Worm (Caenorhabditis elegans): ENCODE results near the gene ZK105.1.

Gene ZK105.1

DNA sequence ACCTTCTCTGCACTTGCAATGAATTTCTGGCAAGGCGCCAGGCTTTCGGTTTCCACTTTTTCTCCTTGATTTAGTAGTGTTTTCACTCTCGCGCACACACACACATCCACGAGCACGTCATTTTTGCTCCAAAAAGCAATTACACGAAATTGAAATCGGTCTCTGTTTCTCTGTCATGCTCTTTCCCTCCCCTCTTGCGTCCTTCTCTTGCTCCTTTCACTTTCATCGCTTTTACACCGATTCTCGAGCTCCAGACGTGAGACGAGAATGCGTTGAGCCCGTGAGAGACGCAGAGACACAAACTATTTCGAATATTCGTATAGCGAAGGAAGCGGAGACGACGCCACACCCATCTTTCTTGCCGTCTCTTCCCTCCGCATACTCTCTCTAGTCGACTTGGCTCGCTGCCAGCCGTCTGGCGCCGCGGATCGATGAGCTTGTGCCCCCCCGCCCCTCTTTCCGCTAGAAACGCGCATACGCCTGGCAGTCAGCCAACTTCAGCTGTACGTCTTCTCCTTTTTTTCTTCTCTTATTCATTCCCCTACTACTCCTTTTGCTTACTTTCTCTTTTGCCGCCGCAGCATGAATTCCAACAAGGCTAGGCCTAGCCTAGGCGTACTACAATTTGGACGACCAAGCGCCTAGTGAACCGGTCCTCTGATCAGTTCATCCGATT, 14.3 kb downstream of the ZK105.1 start (continued):
- TF ChIP-seq pha-4 (GFP tag; IDR thresholded peaks at IDR 0.05) (peak; percentile 57; the same call in 1 of the 2 replicates), pha-4 (tag; optimal IDR thresholded peaks at IDR 0.05) (no peak), lim-7 (GFP tag; IDR thresholded peaks at IDR 0.05) (no peak), egl-43 (GFP tag; IDR thresholded peaks at IDR 0.05) (peak; percentile 89), daf-16 (GFP tag; optimal IDR thresholded peaks at IDR 0.05) (peak in 1 of 2 experiments; percentile 78), daf-16 (tag; optimal IDR thresholded peaks at IDR 0.05) (no peak), lsy-2 (tag; optimal IDR thresholded peaks at IDR 0.05) (peak; percentile 77), lin-29 (GFP tag; IDR thresholded peaks at IDR 0.05) (no peak), daf-8 (GFP tag; IDR thresholded peaks at IDR 0.05) (no peak), mxl-2 (GFP tag; conservative IDR thresholded peaks at IDR 0.05) (0 out of 2 replicates have a peak, but pooled peaks have one; percentile 9), dpl-1 (GFP tag; optimal IDR thresholded peaks at IDR 0.05) (peak; percentile 48), hlh-11 (tag; optimal IDR thresholded peaks at IDR 0.05) (peak; percentile 91), dmd-9 (GFP tag; IDR thresholded peaks at IDR 0.05) (0 out of 2 replicates have a peak, but pooled peaks have one; percentile 6), madf-9 (GFP tag; conservative IDR thresholded peaks at IDR 0.05) (peak; percentile 58; the same call in 1 of the 2 replicates), nhr-10 (tag; optimal IDR thresholded peaks at IDR 0.05) (no peak), mxl-3 (GFP tag; optimal IDR thresholded peaks at IDR 0.05) (peak; percentile 1), nhr-77 (tag; optimal IDR thresholded peaks at IDR 0.05) (peak; percentile 36), ZK546.5 (tag; optimal IDR thresholded peaks at IDR 0.05) (no peak), nhr-102 (tag; optimal IDR thresholded peaks at IDR 0.05) (peak; percentile 23), tra-1 (GFP tag; IDR thresholded peaks at IDR 0.05) (peak; percentile 63), zag-1 (tag; optimal IDR thresholded peaks at IDR 0.05) (peak; percentile 53), hmg-1.1 (GFP tag; IDR thresholded peaks at IDR 0.05) (peak; percentile 84), nhr-76 (tag; optimal IDR thresholded peaks at IDR 0.05) (no peak), ctbp-1 (GFP tag; IDR thresholded peaks at IDR 0.05) (peak; percentile 96), egl-27 (tag; optimal IDR thresholded peaks at IDR 0.05) (no peak), snpc-4 (tag; optimal IDR thresholded peaks at IDR 0.05) (no peak), zfp-2 (tag; optimal IDR thresholded peaks at IDR 0.05) (peak; percentile 26), R02D3.7 (tag; optimal IDR thresholded peaks at IDR 0.05) (no peak), ama-1 (optimal IDR thresholded peaks at IDR 0.05) (no peak), nhr-42 (GFP tag; IDR thresholded peaks at IDR 0.05) (peak; percentile 43; the same call in 1 of the 2 replicates), ceh-32 (tag; optimal IDR thresholded peaks at IDR 0.05; ENCODE audit: poor library complexity) (peak; percentile 59), nhr-48 (tag; optimal IDR thresholded peaks at IDR 0.05) (peak; percentile 84), fkh-10 (GFP tag; optimal IDR thresholded peaks at IDR 0.05) (peak; percentile 73), dmd-6 (GFP tag; IDR thresholded peaks at IDR 0.05) (peak; percentile 82), D1046.2 (GFP tag; IDR thresholded peaks at IDR 0.05) (0 out of 2 replicates have a peak, but pooled peaks have one; percentile 4), arid-1 (GFP tag; conservative IDR thresholded peaks at IDR 0.05) (peak; percentile 49; the same call in 1 of the 2 replicates), dve-1 (tag; optimal IDR thresholded peaks at IDR 0.05; ENCODE audit: insufficient read depth) (peak; percentile 29), saeg-2 (GFP tag; IDR thresholded peaks at IDR 0.05) (0 out of 2 replicates have a peak, but pooled peaks have one; percentile 52), Y75B8A.6 (GFP tag; IDR thresholded peaks at IDR 0.05) (no peak), gei-8 (GFP tag; optimal IDR thresholded peaks at IDR 0.05) (no peak), spr-1 (tag; optimal IDR thresholded peaks at IDR 0.05) (peak; percentile 44), lin-1 (GFP tag; IDR thresholded peaks at IDR 0.05) (no peak), hif-1 (tag; optimal IDR thresholded peaks at IDR 0.05) (peak; percentile 4 to 76), T26A8.4 (GFP tag; IDR thresholded peaks at IDR 0.05) (peak; percentile 68), mes-2 (tag; optimal IDR thresholded peaks at IDR 0.05; ENCODE audit: poor library complexity, severe bottlenecking) (peak; percentile 37)
